Fruit fly (Drosophila melanogaster): ENCODE results near the gene CG17570.
A peak's percentile ranks its signal among the peaks of the same experiment; 100 is the strongest.

CG17570 gene

dm6 chr2L:20287189-20287588 lies 23.0 kb upstream of the CG17570 start (continued):
- TF ChIP-seq odd (GFP tag; optimal IDR thresholded peaks at IDR 0.05) (peak; percentile 86), fd96Cb (tag; optimal IDR thresholded peaks at IDR 0.05) (no peak), Kr (GFP tag; optimal IDR thresholded peaks at IDR 0.05) (peak; percentile 74), Hr39 (optimal IDR thresholded peaks at IDR 0.05) (no peak), Neu2 (GFP tag; optimal IDR thresholded peaks at IDR 0.05; ENCODE audit: borderline replicate concordance) (no peak), Nf-YB (GFP tag; optimal IDR thresholded peaks at IDR 0.05) (peak; percentile 48), Oli (tag; optimal IDR thresholded peaks at IDR 0.05) (peak; percentile 45), CG12744 (GFP tag; optimal IDR thresholded peaks at IDR 0.05) (peak; percentile 54), Vsx1 (GFP tag; optimal IDR thresholded peaks at IDR 0.05) (peak; percentile 70), kni (GFP tag; optimal IDR thresholded peaks at IDR 0.05) (peak; percentile 7), pan (optimal IDR thresholded peaks at IDR 0.05) (no peak), pan (GFP tag; optimal IDR thresholded peaks at IDR 0.05 in 1 of 2, IDR thresholded peaks at IDR 0.05 in 1 of 2) (peak in 1 of 2 experiments; percentile 63), CG17912 (GFP tag; optimal IDR thresholded peaks at IDR 0.05) (peak; percentile 96), row (GFP tag; IDR thresholded peaks at IDR 0.05) (no peak), Hand (GFP tag; optimal IDR thresholded peaks at IDR 0.05) (peak; percentile 33), grau (tag; optimal IDR thresholded peaks at IDR 0.05) (peak; percentile 43), CG10462 (GFP tag; optimal IDR thresholded peaks at IDR 0.05) (peak; percentile 12), CG2875 (GFP tag; optimal IDR thresholded peaks at IDR 0.05) (peak; percentile 81), CG8944 (GFP tag; optimal IDR thresholded peaks at IDR 0.05) (peak; percentile 27), CG17186 (GFP tag; optimal IDR thresholded peaks at IDR 0.05) (peak; percentile 57), lab (GFP tag; optimal IDR thresholded peaks at IDR 0.05) (peak; percentile 76), Adf1 (GFP tag; IDR thresholded peaks at IDR 0.05) (no peak), CG33557 (GFP tag; optimal IDR thresholded peaks at IDR 0.05) (peak; percentile 79), bbx (GFP tag; IDR thresholded peaks at IDR 0.05; ENCODE audit: partially characterized antibody) (no peak), corto (GFP tag; optimal IDR thresholded peaks at IDR 0.05) (no peak), tna (GFP tag; IDR thresholded peaks at IDR 0.05; ENCODE audit: partially characterized antibody) (no peak), CG14710 (tag; optimal IDR thresholded peaks at IDR 0.05) (peak; percentile 27), sima (GFP tag; optimal IDR thresholded peaks at IDR 0.05) (peak; percentile 8), lmd (GFP tag; IDR thresholded peaks at IDR 0.05) (no peak), Camta (GFP tag; optimal IDR thresholded peaks at IDR 0.05) (peak; percentile 62), CG14014 (GFP tag; IDR thresholded peaks at IDR 0.05) (no peak), CG17361 (GFP tag; IDR thresholded peaks at IDR 0.05) (no peak), CG8290 (GFP tag; optimal IDR thresholded peaks at IDR 0.05) (peak; percentile 64), CG8290 (tag; optimal IDR thresholded peaks at IDR 0.05) (peak; percentile 79 to 83), CG17829 (tag; optimal IDR thresholded peaks at IDR 0.05) (peak; percentile 39), CG5953 (GFP tag; IDR thresholded peaks at IDR 0.05) (peak; percentile 47), HLH3B (GFP tag; IDR thresholded peaks at IDR 0.05) (peak; percentile 19; the same call in 1 of the 2 replicates), p53 (GFP tag; optimal IDR thresholded peaks at IDR 0.05) (peak; percentile 26), CG6272 (GFP tag; IDR thresholded peaks at IDR 0.05) (no peak), H15 (GFP tag; IDR thresholded peaks at IDR 0.05) (peak; percentile 34; the same call in 1 of the 3 replicates), CG10543 (GFP tag; optimal IDR thresholded peaks at IDR 0.05) (peak; percentile 57), H2.0 (GFP tag; IDR thresholded peaks at IDR 0.05) (peak; percentile 46; the same call in 1 of the 2 replicates), Fer2 (tag; optimal IDR thresholded peaks at IDR 0.05) (peak; percentile 53), usp (GFP tag; optimal IDR thresholded peaks at IDR 0.05) (no peak), yki (optimal IDR thresholded peaks at IDR 0.05) (no peak), CG7987 (GFP tag; optimal IDR thresholded peaks at IDR 0.05) (peak; percentile 89), Med (GFP tag) (no peak), CG15073 (GFP tag; optimal IDR thresholded peaks at IDR 0.05) (no peak), MTF-1 (GFP tag; optimal IDR thresholded peaks at IDR 0.05; ENCODE audit: borderline replicate concordance) (peak; percentile 86), CG13123 (GFP tag; optimal IDR thresholded peaks at IDR 0.05) (peak; percentile 38), pho (GFP tag; optimal IDR thresholded peaks at IDR 0.05) (no peak), phol (tag; optimal IDR thresholded peaks at IDR 0.05) (peak; percentile 49)
